Worm (Caenorhabditis elegans): ENCODE data around the gene E02H1.1.

The E02H1.1 gene

ce11 chrII:9540723-9541122 is 50.2 kb downstream of the E02H1.1 start, which contains the start of gene sra-3:
sra-3 (minus strand) TSS chrII:9540823.
- no peak for TF ChIP-seq skn-1 (tag; optimal IDR thresholded peaks at IDR 0.05)
- TF ChIP-seq unc-62 (GFP tag; optimal IDR thresholded peaks at IDR 0.05) = no peak
- no peak for TF ChIP-seq ces-1 (GFP tag; optimal IDR thresholded peaks at IDR 0.05)
- TF ChIP-seq nhr-84 (tag; optimal IDR thresholded peaks at IDR 0.05) = no peak
- TF ChIP-seq ztf-4 (tag; optimal IDR thresholded peaks at IDR 0.05) = no peak
- no peak for TF ChIP-seq xbp-1 (tag; optimal IDR thresholded peaks at IDR 0.05)
- TF ChIP-seq egl-27 (tag; optimal IDR thresholded peaks at IDR 0.05) = no peak
- no peak for TF ChIP-seq mab-9 (GFP tag; IDR thresholded peaks at IDR 0.05)
- TF ChIP-seq isw-1 (GFP tag; IDR thresholded peaks at IDR 0.05) = no peak
- TF ChIP-seq C16A3.4 (tag; optimal IDR thresholded peaks at IDR 0.05) = no peak
- no peak for TF ChIP-seq ceh-63 (GFP tag; optimal IDR thresholded peaks at IDR 0.05)
- no peak for TF ChIP-seq mef-2 (tag; optimal IDR thresholded peaks at IDR 0.05)
- TF ChIP-seq F16B12.6 (tag; optimal IDR thresholded peaks at IDR 0.05) = no peak
- no peak for TF ChIP-seq fkh-8 (tag; optimal IDR thresholded peaks at IDR 0.05)
- no peak for TF ChIP-seq nhr-12 (tag; optimal IDR thresholded peaks at IDR 0.05)
- no peak for TF ChIP-seq nhr-19 (GFP tag; conservative IDR thresholded peaks at IDR 0.05)
- TF ChIP-seq nhr-47 (tag; optimal IDR thresholded peaks at IDR 0.05) = no peak

Measured in whole organism, L1 larva.